Fruit fly (Drosophila melanogaster): ENCODE results near the gene cv.
A peak's percentile ranks its signal among the peaks of the same experiment; 100 is the strongest.

cv gene

dm6 chrX:5698087-5698727, 8.4 kb downstream of the cv start, which contains the start of gene AdamTS-B (continued):
- TF ChIP-seq CG6689 (GFP tag; IDR thresholded peaks at IDR 0.05): peak; percentile 54
- peak; percentile 21 for TF ChIP-seq CG2116 (GFP tag; optimal IDR thresholded peaks at IDR 0.05)
- no peak for TF ChIP-seq eyg (GFP tag; optimal IDR thresholded peaks at IDR 0.05)
- TF ChIP-seq CG11398 (GFP tag; optimal IDR thresholded peaks at IDR 0.05): no peak
- peak; percentile 7 for TF ChIP-seq CG13775 (GFP tag; optimal IDR thresholded peaks at IDR 0.05)
- TF ChIP-seq CG31365 (tag; optimal IDR thresholded peaks at IDR 0.05): no peak
- peak; percentile 40 for TF ChIP-seq CG9727 (GFP tag; optimal IDR thresholded peaks at IDR 0.05)
- TF ChIP-seq CG15601 (tag; optimal IDR thresholded peaks at IDR 0.05): peak; percentile 6
- peak; percentile 10 for TF ChIP-seq ATbp (GFP tag; optimal IDR thresholded peaks at IDR 0.05)
- no peak for TF ChIP-seq Fer2 (tag; optimal IDR thresholded peaks at IDR 0.05)
- TF ChIP-seq chif (GFP tag; optimal IDR thresholded peaks at IDR 0.05): peak in 1 of 2 experiments; percentile 20
- no peak for TF ChIP-seq ERR (GFP tag; optimal IDR thresholded peaks at IDR 0.05)
- TF ChIP-seq CG14014 (GFP tag; IDR thresholded peaks at IDR 0.05): 0 out of 2 replicates have a peak, but pooled peaks have one; percentile 20
- TF ChIP-seq hkb (optimal IDR thresholded peaks at IDR 0.05): no peak
- TF ChIP-seq hkb (GFP tag; IDR thresholded peaks at IDR 0.05): no peak
- 0 out of 2 replicates have a peak, but pooled peaks have one; percentile 13 for TF ChIP-seq ap (GFP tag; IDR thresholded peaks at IDR 0.05)
- 0 out of 3 replicates have a peak, but pooled peaks have one; percentile 51 for TF ChIP-seq so (GFP tag; IDR thresholded peaks at IDR 0.05)
- TF ChIP-seq CG13287 (GFP tag; IDR thresholded peaks at IDR 0.05; ENCODE audit: partially characterized antibody): no peak
- TF ChIP-seq pros (GFP tag; optimal IDR thresholded peaks at IDR 0.05): no peak
- TF ChIP-seq CG10462 (GFP tag; optimal IDR thresholded peaks at IDR 0.05): peak; percentile 10
- no peak for TF ChIP-seq B-H2 (GFP tag; optimal IDR thresholded peaks at IDR 0.05)
- peak; percentile 5; the same call in 1 of the 2 replicates for TF ChIP-seq ara (GFP tag; IDR thresholded peaks at IDR 0.05)
- TF ChIP-seq E2f2 (GFP tag; IDR thresholded peaks at IDR 0.05): peak; percentile 39; the same call in 1 of the 2 replicates
- peak; percentile 23; the same call in 1 of the 2 replicates for TF ChIP-seq ssp (GFP tag; IDR thresholded peaks at IDR 0.05)
- TF ChIP-seq Dbx (GFP tag; IDR thresholded peaks at IDR 0.05): no peak
- TF ChIP-seq CG7987 (GFP tag; optimal IDR thresholded peaks at IDR 0.05): no peak
- TF ChIP-seq Dip2 (GFP tag; IDR thresholded peaks at IDR 0.05): no peak
- TF ChIP-seq CG9932 (GFP tag; IDR thresholded peaks at IDR 0.05): peak; percentile 63
- peak; percentile 24; the same call in 1 of the 2 replicates for TF ChIP-seq wor (GFP tag; IDR thresholded peaks at IDR 0.05)
- no peak for TF ChIP-seq slp2 (GFP tag; optimal IDR thresholded peaks at IDR 0.05)
- TF ChIP-seq h (optimal IDR thresholded peaks at IDR 0.05): no peak
- TF ChIP-seq Hmr (GFP tag; optimal IDR thresholded peaks at IDR 0.05): peak; percentile 28
- TF ChIP-seq ind (GFP tag; optimal IDR thresholded peaks at IDR 0.05): peak; percentile 41
- TF ChIP-seq CG11695 (GFP tag; IDR thresholded peaks at IDR 0.05): peak; percentile 50; the same call in 2 of the 3 replicates
- TF ChIP-seq CG15479 (GFP tag; optimal IDR thresholded peaks at IDR 0.05): peak; percentile 22
- TF ChIP-seq dmrt11E (tag; optimal IDR thresholded peaks at IDR 0.05): peak; percentile 49
- TF ChIP-seq CG17328 (GFP tag; IDR thresholded peaks at IDR 0.05): peak; percentile 13; the same call in 1 of the 2 replicates
- TF ChIP-seq onecut (GFP tag; IDR thresholded peaks at IDR 0.05): no peak
- TF ChIP-seq CG17361 (GFP tag; IDR thresholded peaks at IDR 0.05): peak; percentile 72
- TF ChIP-seq Ssrp (tag; optimal IDR thresholded peaks at IDR 0.05): peak; percentile 63
- TF ChIP-seq CG3281 (GFP tag; optimal IDR thresholded peaks at IDR 0.05): peak; percentile 48
- TF ChIP-seq CG8388 (GFP tag; optimal IDR thresholded peaks at IDR 0.05): peak; percentile 20
- TF ChIP-seq NFAT (GFP tag; IDR thresholded peaks at IDR 0.05): no peak
- TF ChIP-seq Sin3A (optimal IDR thresholded peaks at IDR 0.05): no peak
- TF ChIP-seq ash1 (GFP tag; optimal IDR thresholded peaks at IDR 0.05): no peak
- TF ChIP-seq CG3995 (GFP tag; optimal IDR thresholded peaks at IDR 0.05): no peak
- TF ChIP-seq CG15269 (tag; optimal IDR thresholded peaks at IDR 0.05): peak; percentile 64
- TF ChIP-seq dysf (GFP tag; IDR thresholded peaks at IDR 0.05): peak; percentile 68
- no peak for TF ChIP-seq CG11696 (GFP tag; IDR thresholded peaks at IDR 0.05)
- peak; percentile 4 for TF ChIP-seq CG11723 (GFP tag; optimal IDR thresholded peaks at IDR 0.05)
- TF ChIP-seq Hand (GFP tag; optimal IDR thresholded peaks at IDR 0.05): no peak
